Worm (Caenorhabditis elegans): Measurements from ENCODE around the gene cyp-34A9.

The cyp-34A9 gene

ce11 chrV:3989070-3989469 is 18.7 kb upstream of the cyp-34A9 start, which contains the start of gene nlp-27:
nlp-27 (plus strand) TSS chrV:3989378.
- TF ChIP-seq nhr-21 (tag; optimal IDR thresholded peaks at IDR 0.05): peak; percentile 3
- TF ChIP-seq F13H6.1 (tag; optimal IDR thresholded peaks at IDR 0.05): no peak
- no peak for TF ChIP-seq dmd-4 (tag; optimal IDR thresholded peaks at IDR 0.05)
- TF ChIP-seq snpc-4 (tag; optimal IDR thresholded peaks at IDR 0.05): no peak
- TF ChIP-seq fos-1 (tag; optimal IDR thresholded peaks at IDR 0.05): peak; percentile 1

DNA sequence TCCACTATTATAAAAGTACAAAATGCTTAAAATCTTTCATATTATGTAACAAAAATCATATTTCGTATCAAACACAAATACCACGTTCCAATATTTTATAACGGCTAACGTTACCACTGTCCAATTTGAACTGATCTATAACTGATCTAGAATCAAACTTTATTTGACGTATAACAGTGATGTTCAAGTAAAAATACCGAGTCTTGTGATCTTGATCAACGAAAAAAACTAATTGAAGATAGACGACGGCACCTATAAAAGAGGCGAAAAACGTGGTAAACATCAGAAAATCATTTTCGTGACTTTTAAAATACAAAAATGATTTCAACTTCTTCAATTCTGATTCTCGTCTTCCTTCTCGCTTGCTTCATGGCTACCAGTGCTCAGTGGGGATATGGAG is 17.3 kb upstream of the cyp-34A9 start, which contains the start of gene nlp-28:
Gene nlp-28 (plus strand): TSS at position 285 of the 400 bp plus-strand sequence.
- TF ChIP-seq sma-9 (GFP tag; optimal IDR thresholded peaks at IDR 0.05): peak; percentile 5
- no peak for TF ChIP-seq sma-9 (tag; optimal IDR thresholded peaks at IDR 0.05)
- no peak for TF ChIP-seq ztf-11 (tag; optimal IDR thresholded peaks at IDR 0.05)
- TF ChIP-seq elt-1 (tag; optimal IDR thresholded peaks at IDR 0.05): no peak
- no peak for TF ChIP-seq nhr-129 (tag; optimal IDR thresholded peaks at IDR 0.05)
- TF ChIP-seq nhr-237 (tag; optimal IDR thresholded peaks at IDR 0.05): no peak
- no peak for TF ChIP-seq snpc-4 (tag; optimal IDR thresholded peaks at IDR 0.05)
- no peak for TF ChIP-seq nhr-12 (tag; optimal IDR thresholded peaks at IDR 0.05)
- no peak for TF ChIP-seq F13H6.1 (tag; optimal IDR thresholded peaks at IDR 0.05)

DNA sequence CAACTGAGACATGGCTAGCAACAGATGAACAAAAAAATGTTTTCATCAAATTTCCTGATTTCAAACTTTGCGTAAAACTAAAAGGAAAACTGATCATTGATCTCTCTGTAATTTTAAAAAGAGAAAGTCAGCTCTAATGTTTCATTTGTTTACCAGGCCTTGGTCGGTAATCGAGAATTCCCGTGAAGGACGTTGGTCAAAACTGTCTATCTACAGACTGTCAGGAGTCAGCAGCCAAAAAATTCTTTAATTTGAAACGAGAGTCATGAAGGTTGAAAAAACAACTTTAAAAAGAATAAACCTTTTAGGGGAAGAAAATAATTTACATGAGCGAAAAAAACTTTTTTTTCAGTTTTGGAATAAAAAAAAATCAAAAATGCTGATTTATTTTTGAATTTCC is 14.8 kb upstream of the cyp-34A9 start:
- TF ChIP-seq lin-39 (tag; optimal IDR thresholded peaks at IDR 0.05) (no peak), nhr-21 (tag; optimal IDR thresholded peaks at IDR 0.05) (no peak), nhr-6 (tag; optimal IDR thresholded peaks at IDR 0.05) (no peak), crh-2 (tag; optimal IDR thresholded peaks at IDR 0.05) (no peak), nhr-25 (tag; optimal IDR thresholded peaks at IDR 0.05) (peak; percentile 42), nhr-12 (tag; optimal IDR thresholded peaks at IDR 0.05) (no peak), ZK546.5 (tag; optimal IDR thresholded peaks at IDR 0.05) (no peak), aly-2 (tag; optimal IDR thresholded peaks at IDR 0.05) (no peak), skn-1 (tag; optimal IDR thresholded peaks at IDR 0.05) (no peak), mab-5 (tag; optimal IDR thresholded peaks at IDR 0.05) (no peak), lin-13 (GFP tag; optimal IDR thresholded peaks at IDR 0.05) (no peak), ceh-82 (tag; optimal IDR thresholded peaks at IDR 0.05) (no peak), lsy-2 (tag; optimal IDR thresholded peaks at IDR 0.05) (no peak), unc-39 (tag; optimal IDR thresholded peaks at IDR 0.05) (no peak), blmp-1 (tag; optimal IDR thresholded peaks at IDR 0.05; ENCODE audit: insufficient read depth) (peak; percentile 54), sma-9 (GFP tag; optimal IDR thresholded peaks at IDR 0.05) (peak; percentile 72), sma-9 (tag; optimal IDR thresholded peaks at IDR 0.05) (no peak), dmd-4 (tag; optimal IDR thresholded peaks at IDR 0.05) (no peak), sem-4 (tag; optimal IDR thresholded peaks at IDR 0.05) (no peak), ztf-1 (GFP tag; conservative IDR thresholded peaks at IDR 0.05) (no peak), fos-1 (tag; optimal IDR thresholded peaks at IDR 0.05) (no peak), nhr-237 (tag; optimal IDR thresholded peaks at IDR 0.05) (no peak), F13H6.1 (tag; optimal IDR thresholded peaks at IDR 0.05) (no peak), unc-62 (GFP tag; optimal IDR thresholded peaks at IDR 0.05) (no peak), ama-1 (optimal IDR thresholded peaks at IDR 0.05) (no peak)

DNA sequence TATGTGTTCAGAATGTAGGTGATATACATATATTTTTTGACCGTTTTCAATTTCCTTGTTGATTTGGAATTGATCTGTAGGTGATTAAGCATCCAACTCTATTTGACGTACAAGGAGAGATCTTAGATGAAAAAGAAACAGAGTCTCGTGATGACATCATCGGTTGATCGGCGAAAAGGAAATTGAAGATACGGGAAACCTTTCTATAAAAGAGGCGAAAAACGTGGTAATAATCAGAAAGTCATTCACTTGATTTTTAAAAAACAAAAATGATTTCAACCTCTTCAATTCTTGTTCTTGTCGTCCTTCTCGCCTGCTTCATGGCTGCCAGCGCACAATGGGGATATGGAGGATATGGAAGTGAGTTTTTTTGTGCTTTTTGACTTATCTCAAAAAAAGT is 13.8 kb upstream of the cyp-34A9 start, which contains the start of gene nlp-29:
Gene nlp-29 (plus strand): TSS at position 248 of the 400 bp plus-strand sequence.
- TF ChIP-seq gmeb-1 (tag; optimal IDR thresholded peaks at IDR 0.05) (no peak), elt-1 (tag; optimal IDR thresholded peaks at IDR 0.05) (no peak), blmp-1 (tag; optimal IDR thresholded peaks at IDR 0.05; ENCODE audit: insufficient read depth) (peak; percentile 50), ztf-11 (tag; optimal IDR thresholded peaks at IDR 0.05) (no peak), Y55F3AM.14 (GFP tag; optimal IDR thresholded peaks at IDR 0.05) (no peak), alr-1 (tag; optimal IDR thresholded peaks at IDR 0.05) (no peak), unc-62 (GFP tag; optimal IDR thresholded peaks at IDR 0.05) (no peak), peb-1 (tag; optimal IDR thresholded peaks at IDR 0.05) (no peak), lsy-2 (tag; optimal IDR thresholded peaks at IDR 0.05) (no peak), nhr-10 (tag; optimal IDR thresholded peaks at IDR 0.05) (no peak), nhr-11 (tag; optimal IDR thresholded peaks at IDR 0.05) (no peak), nhr-12 (tag; optimal IDR thresholded peaks at IDR 0.05) (no peak), fos-1 (tag; optimal IDR thresholded peaks at IDR 0.05) (no peak), sma-9 (GFP tag; optimal IDR thresholded peaks at IDR 0.05) (peak; percentile 63), sma-9 (tag; optimal IDR thresholded peaks at IDR 0.05) (no peak), lin-13 (GFP tag; optimal IDR thresholded peaks at IDR 0.05) (no peak), mdl-1 (tag; optimal IDR thresholded peaks at IDR 0.05) (no peak), ztf-1 (GFP tag; conservative IDR thresholded peaks at IDR 0.05) (no peak), ZK546.5 (tag; optimal IDR thresholded peaks at IDR 0.05) (no peak), nhr-237 (tag; optimal IDR thresholded peaks at IDR 0.05) (no peak), mab-5 (tag; optimal IDR thresholded peaks at IDR 0.05) (no peak), ama-1 (optimal IDR thresholded peaks at IDR 0.05) (no peak), sem-4 (tag; optimal IDR thresholded peaks at IDR 0.05) (no peak), nhr-21 (tag; optimal IDR thresholded peaks at IDR 0.05) (peak; percentile 59), nhr-6 (tag; optimal IDR thresholded peaks at IDR 0.05) (no peak), nhr-25 (tag; optimal IDR thresholded peaks at IDR 0.05) (peak; percentile 77), snpc-4 (tag; optimal IDR thresholded peaks at IDR 0.05) (no peak), crh-2 (tag; optimal IDR thresholded peaks at IDR 0.05) (peak; percentile 49), F13H6.1 (tag; optimal IDR thresholded peaks at IDR 0.05) (no peak), ztf-4 (tag; optimal IDR thresholded peaks at IDR 0.05) (no peak), sma-3 (GFP tag; optimal IDR thresholded peaks at IDR 0.05) (peak; percentile 79), ceh-16 (tag; optimal IDR thresholded peaks at IDR 0.05) (no peak)

All from whole organism, L2 larva.